Fruit fly (Drosophila melanogaster) Kc167 (cell line): Measurements from ENCODE around the gene GlyRS.

Experiments
- Myc ChIP-seq: fragments of >200 bp; optimal IDR thresholded peaks from 2 replicates; lab custom pipeline; 2017; ENCODE audit warnings: missing external identifiers
- Sin3A ChIP-seq: fragments of >200 bp; optimal IDR thresholded peaks from 2 replicates; lab custom pipeline; 2018; ENCODE audit warnings: missing external identifiers
- h ChIP-seq: fragments of >200 bp; optimal IDR thresholded peaks from 3 replicates; lab custom pipeline; 2018; ENCODE audit warnings: missing external identifiers
- insv ChIP-seq: fragments of >200 bp; optimal IDR thresholded peaks from 3 replicates; lab custom pipeline; 2018; ENCODE audit warnings: missing external identifiers
- psq ChIP-seq: fragments of >200 bp; optimal IDR thresholded peaks from 2 replicates; lab custom pipeline; 2017; ENCODE audit warnings: missing external identifiers
- ttk ChIP-seq: sonication (Bioruptor generic); optimal IDR thresholded peaks from 2 replicates; lab custom pipeline; 2017; ENCODE audit warnings: missing external identifiers

GlyRS gene

DNA sequence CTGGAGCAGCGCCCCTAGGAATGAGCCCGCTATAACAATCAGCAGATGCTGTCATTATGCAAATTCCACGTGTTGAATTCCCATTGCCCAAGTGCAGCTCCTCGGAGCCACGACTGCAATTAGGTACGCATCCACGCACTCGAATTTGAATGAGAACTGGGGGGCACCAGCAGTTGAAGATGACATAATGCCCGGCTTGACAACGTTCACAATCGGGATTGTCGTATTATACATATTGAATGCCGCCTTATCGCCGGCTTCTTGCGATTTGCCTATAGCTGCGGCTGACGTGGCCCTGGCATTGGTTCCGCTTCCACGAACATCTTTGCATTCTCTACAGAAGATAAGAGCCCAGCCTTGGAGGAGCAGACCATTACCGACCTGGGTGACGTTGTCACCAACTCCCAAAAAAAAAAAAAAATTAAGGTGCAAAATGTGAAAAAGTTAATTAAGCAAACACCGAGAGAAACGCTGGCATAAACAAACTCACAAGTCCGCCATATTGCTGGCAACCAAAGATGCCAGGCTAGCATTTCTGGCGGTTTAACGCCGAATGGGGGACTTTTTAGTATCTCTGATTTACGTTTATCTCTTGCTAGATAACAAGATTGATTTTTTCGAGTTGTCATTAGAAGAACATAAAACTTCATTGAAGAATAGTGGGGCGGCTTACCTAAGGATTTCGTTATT lies 45.5 kb downstream of the GlyRS start:
- no peak for TF ChIP-seq Sin3A (lab: Kevin White, UChicago)
- TF ChIP-seq h (lab: Kevin White, UChicago) = no peak
- no peak for TF ChIP-seq ttk
- no peak for TF ChIP-seq insv (lab: Kevin White, UChicago)
- TF ChIP-seq psq = no peak
- no peak for TF ChIP-seq Myc (lab: Kevin White, UChicago)

DNA sequence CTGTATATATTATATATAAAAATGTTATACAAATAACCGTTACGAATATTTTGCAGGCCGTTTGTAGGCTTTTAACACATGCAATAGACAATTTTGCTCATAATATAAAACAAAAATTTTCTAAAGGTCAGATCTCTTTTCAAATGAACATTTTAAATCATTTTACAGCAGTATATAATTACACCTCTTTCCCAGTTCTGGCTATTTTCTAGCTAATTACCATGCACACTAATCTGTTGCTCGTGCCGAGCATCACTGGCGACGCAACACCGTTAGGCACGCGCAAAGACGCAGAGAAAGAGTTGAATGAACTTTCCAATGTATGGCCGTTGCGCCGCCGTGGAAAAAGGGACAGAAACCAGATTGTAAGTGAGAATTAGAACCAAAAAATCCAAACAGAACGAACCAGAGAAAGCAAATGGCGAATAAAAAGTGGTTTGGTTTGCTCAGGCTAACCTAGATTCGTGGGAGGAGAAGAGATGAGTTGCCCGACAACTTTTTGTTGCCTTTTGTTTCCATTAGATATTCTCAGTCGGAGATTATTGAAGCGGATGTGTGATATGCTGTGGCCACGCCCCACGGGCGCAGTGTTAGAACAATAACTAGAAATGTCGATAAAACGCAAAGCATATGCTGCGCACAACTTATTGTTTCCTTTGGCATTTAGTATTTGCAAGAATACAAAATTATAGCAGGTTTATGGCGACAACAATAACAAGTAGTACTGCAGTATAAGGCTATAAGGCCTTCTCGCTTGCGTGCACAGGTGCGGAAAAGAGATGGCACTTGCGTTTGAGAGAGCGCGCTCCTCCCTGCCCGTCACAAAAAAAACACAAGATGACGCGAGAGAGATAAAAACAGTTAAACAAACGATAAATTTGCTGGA lies 46.4 kb downstream of the GlyRS start:
- no peak for TF ChIP-seq psq
- TF ChIP-seq insv (lab: Kevin White, UChicago) = no peak
- no peak for TF ChIP-seq ttk
- no peak for TF ChIP-seq Myc (lab: Kevin White, UChicago)
- no peak for TF ChIP-seq Sin3A (lab: Kevin White, UChicago)
- no peak for TF ChIP-seq h (lab: Kevin White, UChicago)

DNA sequence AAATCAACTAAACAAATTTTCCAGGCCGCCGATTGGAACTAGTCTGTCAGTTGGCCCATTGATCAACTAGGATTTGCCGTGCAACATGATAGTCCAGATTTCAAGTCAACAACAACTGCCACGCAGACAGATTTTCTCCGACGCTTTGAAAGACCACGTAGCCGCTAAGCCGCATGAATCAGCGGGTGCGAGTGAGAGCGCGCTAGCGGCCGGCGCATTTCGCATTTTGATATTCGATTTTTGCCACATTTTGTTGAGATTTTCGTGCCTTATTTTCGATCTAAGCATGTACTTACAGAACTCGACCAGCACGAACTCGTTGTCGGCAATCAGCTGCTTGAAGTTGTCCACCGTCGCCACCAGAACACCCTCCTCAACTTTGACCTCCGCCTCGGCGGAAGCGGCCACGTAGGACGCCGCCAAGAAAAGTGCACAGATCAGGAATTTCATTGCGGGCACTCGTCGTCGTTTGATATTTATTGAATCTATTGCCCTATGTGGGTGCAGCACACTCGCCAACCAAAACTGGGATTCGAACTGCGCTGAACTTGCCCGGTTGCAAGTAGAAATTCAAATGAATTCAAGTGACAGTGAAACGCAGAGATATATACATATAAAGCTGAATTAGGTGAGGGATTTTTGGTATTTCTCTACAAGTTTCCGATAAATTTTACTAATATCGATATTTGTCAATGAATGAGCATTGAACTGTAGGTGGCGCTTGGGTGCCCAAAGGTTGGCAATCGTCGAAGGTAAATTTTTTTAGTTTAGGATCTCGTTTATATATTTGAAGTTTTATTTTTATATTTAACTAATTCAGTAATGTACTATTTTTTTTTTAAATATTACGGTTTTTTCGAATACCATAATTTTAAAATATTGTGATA lies 47.3 kb downstream of the GlyRS start, which contains the start of gene Pdi:
TSS of gene Pdi (minus strand) at position 837 of the 887 bp plus-strand sequence.
- TF ChIP-seq h (lab: Kevin White, UChicago) (no peak), Myc (lab: Kevin White, UChicago) (no peak), Sin3A (lab: Kevin White, UChicago) (no peak)

DNA sequence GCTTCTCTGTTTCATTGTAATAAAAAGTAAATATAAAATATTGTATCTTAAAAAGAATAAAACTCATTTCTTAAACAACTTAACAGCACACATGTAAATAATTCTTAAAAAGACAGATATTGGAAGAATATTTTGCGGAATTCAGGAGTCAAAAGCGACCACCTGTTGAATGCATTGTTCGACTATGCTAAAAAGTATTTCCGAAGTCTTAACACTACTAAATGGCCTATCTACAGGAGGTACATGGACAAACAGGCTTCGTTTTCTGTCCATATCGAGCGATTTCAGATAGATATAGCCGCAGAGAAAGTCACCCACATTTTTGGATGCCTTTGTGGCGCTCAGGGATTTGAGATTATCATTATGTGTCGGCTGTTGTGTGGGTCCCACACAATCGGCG lies 48.2 kb downstream of the GlyRS start:
- TF ChIP-seq h (lab: Kevin White, UChicago) = no peak
- no peak for TF ChIP-seq psq
- TF ChIP-seq Sin3A (lab: Kevin White, UChicago) = no peak
- no peak for TF ChIP-seq ttk
- no peak for TF ChIP-seq insv (lab: Kevin White, UChicago)
- TF ChIP-seq Myc (lab: Kevin White, UChicago) = no peak

DNA sequence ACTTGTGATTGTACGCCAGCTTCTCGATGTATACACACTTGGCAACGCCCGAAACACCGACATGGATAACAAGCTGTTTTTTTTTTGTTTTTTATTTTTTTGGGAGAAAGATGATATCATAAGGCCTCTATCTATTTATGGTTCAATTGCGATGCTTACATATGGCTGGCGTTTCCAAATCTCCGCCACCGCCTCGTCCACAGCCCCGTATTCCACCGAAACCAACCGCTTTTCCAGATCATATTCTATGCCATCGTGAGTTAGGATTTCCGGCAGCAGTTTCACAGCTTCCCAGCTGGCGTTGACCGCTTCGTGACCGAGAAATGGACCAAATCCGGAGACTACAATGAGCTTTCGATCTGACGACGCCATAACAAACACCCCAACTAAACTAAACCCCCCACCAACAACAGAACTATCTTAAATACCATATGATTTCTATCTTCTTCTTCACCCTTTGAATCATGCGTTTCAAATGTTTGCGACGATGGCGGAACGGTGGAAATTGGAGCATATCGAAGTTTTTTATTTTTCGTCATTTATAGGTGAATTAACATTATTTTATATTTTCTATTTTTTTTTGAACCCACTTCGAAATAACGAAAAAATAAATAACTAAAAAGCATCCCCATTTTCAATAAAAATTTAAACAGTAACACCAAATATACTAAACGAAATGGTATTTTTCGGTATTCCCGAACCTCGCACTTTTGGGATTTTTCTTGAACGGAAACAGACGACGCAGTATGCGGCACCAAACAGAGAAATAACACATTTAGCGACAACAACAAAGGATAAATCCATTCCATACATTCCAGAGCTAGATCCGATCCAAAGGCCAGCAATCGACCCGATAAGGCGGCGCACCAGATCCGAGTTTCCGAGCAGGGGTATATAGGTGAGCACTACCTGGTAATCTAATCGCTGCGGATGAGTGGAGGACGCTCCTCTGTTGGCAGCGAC lies 49.0 kb downstream of the GlyRS start, which contains the start of the genes CG32147 and Pex3:
TSS of gene CG32147 (minus strand) at position 422 of the 963 bp plus-strand sequence.
TSS of gene Pex3 (plus strand) at position 718 of the 963 bp plus-strand sequence.
- TF ChIP-seq ttk = no peak
- TF ChIP-seq Sin3A (lab: Kevin White, UChicago) = no peak
- no peak for TF ChIP-seq insv (lab: Kevin White, UChicago)
- no peak for TF ChIP-seq h (lab: Kevin White, UChicago)
- TF ChIP-seq Myc (lab: Kevin White, UChicago) = no peak
- no peak for TF ChIP-seq psq

DNA sequence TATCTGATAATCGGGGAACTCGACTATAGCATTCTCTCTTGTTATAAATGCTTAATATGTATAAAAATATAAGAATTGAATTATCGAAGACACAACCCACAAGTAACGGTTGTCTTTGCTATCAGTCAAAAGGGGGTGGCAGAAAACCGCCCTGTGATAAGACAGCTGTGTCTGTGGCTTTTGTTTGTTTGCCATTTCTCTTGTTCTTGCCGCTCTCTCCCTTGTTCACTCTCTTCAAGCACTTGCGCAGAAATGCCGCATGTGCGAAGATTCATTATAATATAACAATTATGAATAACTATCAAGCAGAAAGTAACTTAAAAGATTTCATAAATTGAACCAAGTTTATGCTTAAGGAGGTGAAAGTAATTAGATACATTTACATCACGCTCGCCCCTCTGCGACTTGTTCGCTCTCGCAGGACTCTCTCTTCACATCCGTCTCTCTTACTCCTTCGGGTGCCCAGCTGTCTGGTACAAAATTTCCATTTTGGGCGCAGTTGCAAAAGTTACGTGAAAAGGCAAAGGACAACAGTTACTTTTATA lies 51.8 kb downstream of the GlyRS start, which contains the start of gene FucTA:
TSS of gene FucTA (plus strand) at position 495 of the 545 bp plus-strand sequence.
- TF ChIP-seq Myc (lab: Kevin White, UChicago) (no peak), h (lab: Kevin White, UChicago) (no peak), psq (no peak), Sin3A (lab: Kevin White, UChicago) (no peak), ttk (no peak), insv (lab: Kevin White, UChicago) (no peak)
